Fruit fly (Drosophila melanogaster) whole organism, prepupa: ENCODE data around the gene CG12480.

Source experiments
- Blimp-1 ChIP-seq: fragments of 200-800 bp; sonication (Bioruptor generic); optimal IDR thresholded peaks from 3 replicates; lab custom pipeline; 2017; ENCODE audit warnings: missing biosample characterization, missing genetic modification characterization, mild to moderate bottlenecking, moderate library complexity, missing genetic modification reagents
- CG10669 ChIP-seq: fragments of 200-800 bp; sonication (Bioruptor generic); optimal IDR thresholded peaks from 3 replicates; lab custom pipeline; 2018; ENCODE audit warnings: missing biosample characterization, mild to moderate bottlenecking, missing genetic modification characterization, moderate library complexity
- CG11294 ChIP-seq: fragments of 200-800 bp; sonication (Bioruptor generic); IDR thresholded peaks from 2 replicates; pipeline ENCODE4 v1.3.6; 2022; ENCODE audit warnings: missing biosample characterization, missing genetic modification characterization
- CG11902 ChIP-seq: fragments of 200-800 bp; sonication (Bioruptor generic); optimal IDR thresholded peaks from 3 replicates; lab custom pipeline; 2016; ENCODE audit warnings: missing biosample characterization, missing genetic modification characterization
- CG15336 ChIP-seq: fragments of 200-800 bp; sonication (Bioruptor generic); IDR thresholded peaks from 2 replicates; pipeline ENCODE4 v1.3.6; 2022; ENCODE audit warnings: missing biosample characterization, missing genetic modification characterization
- CG16779 ChIP-seq: fragments of 200-800 bp; sonication (Bioruptor generic); optimal IDR thresholded peaks from 3 replicates; lab custom pipeline; 2017; ENCODE audit warnings: missing biosample characterization, mild to moderate bottlenecking, missing genetic modification characterization
- CG3032 ChIP-seq: fragments of 200-800 bp; optimal IDR thresholded peaks from 2 replicates; lab custom pipeline; 2019; ENCODE audit warnings: missing biosample characterization, mild to moderate bottlenecking, missing genetic modification characterization, moderate library complexity
- CG31627 ChIP-seq: fragments of 200-800 bp; sonication (Bioruptor generic); optimal IDR thresholded peaks from 3 replicates; lab custom pipeline; 2016; ENCODE audit warnings: missing biosample characterization, missing genetic modification characterization
- CG32006 ChIP-seq: fragments of 200-800 bp; sonication (Bioruptor generic); optimal IDR thresholded peaks from 3 replicates; lab custom pipeline; 2017; ENCODE audit warnings: missing biosample characterization, mild to moderate bottlenecking, missing genetic modification characterization
- CG34406 ChIP-seq: fragments of 200-800 bp; sonication (Bioruptor generic); optimal IDR thresholded peaks from 3 replicates; lab custom pipeline; 2016; ENCODE audit warnings: missing biosample characterization, missing genetic modification characterization
- CG3919 ChIP-seq: fragments of 200-800 bp; sonication (Bioruptor generic); optimal IDR thresholded peaks from 3 replicates; lab custom pipeline; 2016; ENCODE audit warnings: missing biosample characterization, missing genetic modification characterization
- CG4318 ChIP-seq: fragments of 200-800 bp; sonication (Bioruptor generic); optimal IDR thresholded peaks from 3 replicates; lab custom pipeline; 2017; ENCODE audit warnings: missing biosample characterization, mild to moderate bottlenecking, missing genetic modification characterization
- CG6163 ChIP-seq: fragments of 200-800 bp; sonication (Bioruptor generic); IDR thresholded peaks from 3 replicates; pipeline ENCODE4 v1.3.6; 2022; ENCODE audit warnings: missing biosample characterization, missing genetic modification characterization
- CG6276 ChIP-seq: fragments of 200-800 bp; sonication (Bioruptor generic); optimal IDR thresholded peaks from 2 replicates; lab custom pipeline; 2017; ENCODE audit warnings: missing biosample characterization, mild to moderate bottlenecking, missing genetic modification characterization
- CG6792 ChIP-seq: fragments of 200-800 bp; sonication (Bioruptor generic); optimal IDR thresholded peaks from 3 replicates; lab custom pipeline; 2016; ENCODE audit warnings: missing biosample characterization, missing genetic modification characterization
- CG6808 ChIP-seq: fragments of 200-800 bp; sonication (Bioruptor generic); optimal IDR thresholded peaks from 3 replicates; lab custom pipeline; 2017; ENCODE audit warnings: missing biosample characterization, missing genetic modification characterization, mild to moderate bottlenecking, moderate library complexity, missing genetic modification reagents
- CG6854 ChIP-seq: fragments of 200-800 bp; sonication (Bioruptor generic); optimal IDR thresholded peaks from 2 replicates; lab custom pipeline; 2017; ENCODE audit warnings: missing biosample characterization, mild to moderate bottlenecking, missing genetic modification characterization
- CG7368 ChIP-seq: fragments of 200-800 bp; sonication (Bioruptor generic); optimal IDR thresholded peaks from 3 replicates; lab custom pipeline; 2016; ENCODE audit warnings: missing biosample characterization, missing genetic modification characterization
- CG8632 ChIP-seq: fragments of 200-800 bp; sonication (Bioruptor generic); optimal IDR thresholded peaks from 3 replicates; lab custom pipeline; 2016; ENCODE audit warnings: missing biosample characterization, missing genetic modification characterization
- CG9139 ChIP-seq: fragments of 200-800 bp; sonication (Bioruptor generic); optimal IDR thresholded peaks from 3 replicates; lab custom pipeline; 2017; ENCODE audit warnings: missing biosample characterization, mild to moderate bottlenecking, missing genetic modification characterization
- Eip75B ChIP-seq: fragments of 200-800 bp; sonication (Bioruptor generic); optimal IDR thresholded peaks from 3 replicates; lab custom pipeline; 2016; ENCODE audit warnings: missing biosample characterization, missing genetic modification characterization
- Eip93F ChIP-seq: fragments of 200-800 bp; sonication (Bioruptor generic); optimal IDR thresholded peaks from 2 replicates; lab custom pipeline; 2016; ENCODE audit warnings: missing biosample characterization, mild to moderate bottlenecking, missing genetic modification characterization
- Ets96B ChIP-seq: fragments of 200-800 bp; optimal IDR thresholded peaks from 2 replicates; lab custom pipeline; 2019; ENCODE audit warnings: missing biosample characterization, mild to moderate bottlenecking, missing genetic modification characterization, moderate library complexity
- Gug ChIP-seq: fragments of 200-800 bp; sonication (Bioruptor generic); IDR thresholded peaks from 2 replicates; pipeline ENCODE4 v1.3.6; 2022; ENCODE audit warnings: missing biosample characterization, missing genetic modification characterization
- Hr38 ChIP-seq: sonication (Bioruptor generic); optimal IDR thresholded peaks from 2 replicates; lab custom pipeline; 2016; ENCODE audit warnings: missing biosample characterization, missing genetic modification characterization
- Hr39 ChIP-seq: fragments of 200-800 bp; sonication (Bioruptor generic); optimal IDR thresholded peaks from 2 replicates; lab custom pipeline; 2016; ENCODE audit warnings: missing biosample characterization, missing genetic modification characterization
- Hr4 ChIP-seq: fragments of 200-800 bp; sonication (Bioruptor generic); optimal IDR thresholded peaks from 3 replicates; lab custom pipeline; 2016; ENCODE audit warnings: missing biosample characterization, missing genetic modification characterization
- Lpt ChIP-seq: fragments of 200-800 bp; sonication (Bioruptor generic); optimal IDR thresholded peaks from 3 replicates; lab custom pipeline; 2016; ENCODE audit warnings: missing biosample characterization, missing genetic modification characterization
- OdsH ChIP-seq: fragments of 200-800 bp; sonication (Bioruptor generic); optimal IDR thresholded peaks from 3 replicates; lab custom pipeline; 2016; ENCODE audit warnings: missing biosample characterization, missing genetic modification characterization
- Smox ChIP-seq: fragments of 200-800 bp; sonication (Bioruptor generic); optimal IDR thresholded peaks from 3 replicates; lab custom pipeline; 2016; ENCODE audit warnings: missing biosample characterization, missing genetic modification characterization
- Sox102F ChIP-seq: fragments of 200-800 bp; sonication (Bioruptor generic); optimal IDR thresholded peaks from 2 replicates; lab custom pipeline; 2016; ENCODE audit warnings: missing biosample characterization, mild to moderate bottlenecking, missing genetic modification characterization
- Sox14 ChIP-seq: fragments of 200-800 bp; sonication (Bioruptor generic); optimal IDR thresholded peaks from 3 replicates; lab custom pipeline; 2016; ENCODE audit warnings: missing biosample characterization, missing genetic modification characterization
- Sox15 ChIP-seq: fragments of 200-800 bp; sonication (Bioruptor generic); optimal IDR thresholded peaks from 3 replicates; lab custom pipeline; 2016; ENCODE audit warnings: missing biosample characterization, missing genetic modification characterization
- achi ChIP-seq: fragments of 200-800 bp; sonication (Bioruptor generic); optimal IDR thresholded peaks from 3 replicates; lab custom pipeline; 2016; ENCODE audit warnings: missing biosample characterization, missing genetic modification characterization
- cyc ChIP-seq: fragments of 200-800 bp; sonication (Bioruptor generic); optimal IDR thresholded peaks from 3 replicates; lab custom pipeline; 2016; ENCODE audit warnings: missing biosample characterization, missing genetic modification characterization
- dac ChIP-seq: fragments of 200-800 bp; sonication (Bioruptor generic); optimal IDR thresholded peaks from 2 replicates; lab custom pipeline; 2017; ENCODE audit warnings: missing biosample characterization, mild to moderate bottlenecking, missing genetic modification characterization
- eg ChIP-seq: fragments of 200-800 bp; sonication (Bioruptor generic); IDR thresholded peaks from 3 replicates; pipeline ENCODE4 v1.3.6; 2022; ENCODE audit warnings: missing biosample characterization, missing genetic modification characterization
- esn ChIP-seq: fragments of 200-800 bp; sonication (Bioruptor generic); optimal IDR thresholded peaks from 2 replicates; lab custom pipeline; 2016; ENCODE audit warnings: missing biosample characterization, mild to moderate bottlenecking, missing genetic modification characterization, moderate library complexity
- fd85E ChIP-seq: fragments of 200-800 bp; sonication (Bioruptor generic); optimal IDR thresholded peaks from 3 replicates; lab custom pipeline; 2016; ENCODE audit warnings: missing biosample characterization, missing genetic modification characterization
- fkh ChIP-seq: fragments of 200-800 bp; sonication (Bioruptor generic); optimal IDR thresholded peaks from 3 replicates; lab custom pipeline; 2017; ENCODE audit warnings: missing biosample characterization, mild to moderate bottlenecking, missing genetic modification characterization, moderate library complexity
- net ChIP-seq: fragments of 200-800 bp; sonication (Bioruptor generic); optimal IDR thresholded peaks from 3 replicates; lab custom pipeline; 2016; ENCODE audit warnings: missing biosample characterization, missing genetic modification characterization
- pdm3 ChIP-seq: fragments of 200-800 bp; sonication (Bioruptor generic); optimal IDR thresholded peaks from 3 replicates; lab custom pipeline; 2016; ENCODE audit warnings: missing biosample characterization, missing genetic modification characterization
- salr ChIP-seq, 2 experiments: fragments of 200-800 bp; sonication (Bioruptor generic); optimal IDR thresholded peaks; 3 replicates each; lab custom pipeline; 2016 to 2018; ENCODE audit warnings: missing biosample characterization in 2 of 2, missing genetic modification characterization in 2 of 2, mild to moderate bottlenecking in 1 of 2
- spab ChIP-seq: fragments of 200-800 bp; sonication (Bioruptor generic); optimal IDR thresholded peaks from 2 replicates; lab custom pipeline; 2017; ENCODE audit warnings: missing biosample characterization, mild to moderate bottlenecking, missing genetic modification characterization, missing genetic modification reagents
- ss ChIP-seq, 2 experiments: fragments of 200-800 bp; sonication (Bioruptor generic); optimal IDR thresholded peaks; 2 replicates in 1 of 2; 3 replicates in 1 of 2; lab custom pipeline; 2017 to 2018; ENCODE audit warnings: mild to moderate bottlenecking in 2 of 2, missing biosample characterization in 2 of 2, missing genetic modification characterization in 2 of 2, moderate library complexity in 1 of 2
- topi ChIP-seq: fragments of 200-800 bp; sonication (Bioruptor generic); optimal IDR thresholded peaks from 3 replicates; lab custom pipeline; 2016; ENCODE audit warnings: missing biosample characterization, missing genetic modification characterization
- vri ChIP-seq: fragments of 200-800 bp; sonication (Bioruptor generic); optimal IDR thresholded peaks from 3 replicates; lab custom pipeline; 2016; ENCODE audit warnings: missing biosample characterization, mild to moderate bottlenecking, missing genetic modification characterization

CG12480 gene

DNA sequence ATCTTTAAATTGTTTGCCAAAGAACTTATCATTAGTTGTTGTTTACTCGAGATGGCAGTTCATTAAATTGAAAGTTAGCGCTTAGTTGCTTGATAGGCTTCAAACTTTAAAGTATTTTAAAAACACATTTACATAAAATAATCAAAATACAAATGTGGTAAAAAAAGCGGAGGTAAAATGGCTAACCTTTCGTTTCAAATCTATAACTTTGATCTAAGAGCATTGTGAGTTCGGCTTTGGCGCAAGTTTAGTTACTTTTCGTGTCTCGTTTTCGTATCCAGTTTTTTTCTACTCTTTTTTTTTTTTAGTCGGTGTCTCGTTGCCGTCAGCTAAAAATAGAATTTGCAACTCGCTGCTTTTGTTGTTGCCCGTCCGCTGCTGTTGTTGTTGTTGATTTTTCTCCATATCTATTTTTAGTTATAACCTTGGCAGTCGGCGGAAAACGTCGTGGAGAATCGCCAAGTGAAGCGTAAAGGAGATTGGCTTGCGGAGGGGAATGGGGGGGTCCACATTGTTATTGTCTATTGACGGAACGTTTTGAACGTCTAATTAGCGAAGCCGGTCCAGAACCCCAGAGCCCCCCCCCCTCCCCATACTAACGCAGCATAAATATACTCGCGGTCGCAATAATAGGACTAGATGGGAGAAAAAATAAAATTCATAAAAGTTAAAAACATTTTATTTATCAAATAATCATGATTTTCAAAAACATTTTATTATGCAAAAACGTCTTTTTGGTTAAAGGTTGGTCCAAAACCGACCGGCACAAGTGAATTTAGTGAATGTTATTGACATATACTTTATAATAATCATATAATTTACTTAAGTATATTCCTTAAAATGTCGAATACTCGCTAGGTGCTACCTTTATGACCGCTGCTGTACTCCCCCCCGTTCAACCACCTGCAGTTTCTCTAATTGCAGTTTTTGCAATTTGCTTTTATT is 45.4 kb downstream of the CG12480 start (continued):
- peak; percentile 66 for TF ChIP-seq CG10669 (GFP tag; lab: Kevin White, UChicago)
- no peak for TF ChIP-seq esn (GFP tag; lab: Kevin White, UChicago)
- peak; percentile 75 for TF ChIP-seq Ets96B (tag; lab: Kevin White, UChicago)
- TF ChIP-seq Lpt (GFP tag; lab: Kevin White, UChicago) = peak; percentile 64
- peak; percentile 80 for TF ChIP-seq Gug (GFP tag; lab: Robert Waterston, UW)
- peak; percentile 88 for TF ChIP-seq CG15336 (GFP tag; lab: Robert Waterston, UW)
- peak; percentile 39 for TF ChIP-seq Sox14 (GFP tag; lab: Kevin White, UChicago)
- TF ChIP-seq cyc (GFP tag; lab: Kevin White, UChicago) = no peak
- peak; percentile 32 for TF ChIP-seq CG8632 (GFP tag; lab: Kevin White, UChicago)
- peak; percentile 33 to 64 for TF ChIP-seq ss (GFP tag; optimal IDR thresholded peaks at IDR 0.05; lab: Kevin White, UChicago)
- peak; percentile 69 for TF ChIP-seq CG4318 (GFP tag; lab: Kevin White, UChicago)
- TF ChIP-seq CG6854 (GFP tag; lab: Kevin White, UChicago) = peak; percentile 13
- no peak for TF ChIP-seq Hr38
- TF ChIP-seq CG32006 (GFP tag; lab: Kevin White, UChicago) = peak; percentile 91
- peak; percentile 47 for TF ChIP-seq pdm3 (GFP tag; lab: Kevin White, UChicago)
- TF ChIP-seq Smox = no peak
- peak; percentile 46 for TF ChIP-seq CG34406
- TF ChIP-seq spab (GFP tag; lab: Kevin White, UChicago) = peak; percentile 65
- TF ChIP-seq CG6163 (GFP tag; lab: Robert Waterston, UW) = peak; percentile 80
- TF ChIP-seq Blimp-1 = no peak
- TF ChIP-seq CG16779 (tag; lab: Kevin White, UChicago) = peak; percentile 80
- peak; percentile 21 for TF ChIP-seq CG9139 (GFP tag; lab: Kevin White, UChicago)
- no peak for TF ChIP-seq fkh (GFP tag; lab: Kevin White, UChicago)
- no peak for TF ChIP-seq Sox102F (GFP tag; lab: Kevin White, UChicago)
- TF ChIP-seq CG31627 (GFP tag; lab: Kevin White, UChicago) = no peak
- no peak for TF ChIP-seq topi
- TF ChIP-seq Eip75B (GFP tag; lab: Kevin White, UChicago) = no peak
- TF ChIP-seq CG7368 (GFP tag; lab: Kevin White, UChicago) = no peak
- TF ChIP-seq vri = no peak
- TF ChIP-seq achi (GFP tag; lab: Kevin White, UChicago) = peak; percentile 71

DNA sequence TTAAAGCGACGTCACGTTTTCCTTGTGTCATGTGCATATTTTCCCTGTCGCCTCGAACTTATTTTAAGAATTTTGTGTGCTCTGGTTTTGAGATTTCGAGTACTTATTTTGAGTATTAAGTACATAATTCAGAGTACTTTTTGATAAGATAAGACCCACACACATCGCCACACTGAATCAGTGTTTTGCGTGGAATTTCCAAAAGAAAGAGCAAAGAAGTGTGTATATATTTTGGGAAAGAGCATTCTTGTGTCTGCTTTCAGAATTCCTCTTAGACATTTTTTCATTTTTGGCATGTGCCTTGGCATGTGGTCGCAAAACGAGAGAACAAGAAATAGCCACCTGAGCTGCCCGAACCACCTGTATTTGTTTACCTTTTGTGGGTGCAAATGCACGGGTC is 46.4 kb downstream of the CG12480 start:
- TF ChIP-seq cyc (GFP tag; lab: Kevin White, UChicago) (no peak), CG3032 (tag; lab: Kevin White, UChicago) (peak; percentile 41), Ets96B (tag; lab: Kevin White, UChicago) (peak; percentile 10), Hr39 (GFP tag; lab: Kevin White, UChicago) (peak; percentile 25), CG6792 (GFP tag; lab: Kevin White, UChicago) (no peak), CG9139 (GFP tag; lab: Kevin White, UChicago) (no peak), dac (no peak), CG11902 (GFP tag; lab: Kevin White, UChicago) (no peak), pdm3 (GFP tag; lab: Kevin White, UChicago) (no peak), salr (GFP tag; optimal IDR thresholded peaks at IDR 0.05; lab: Kevin White, UChicago) (no peak), Lpt (GFP tag; lab: Kevin White, UChicago) (no peak), CG31627 (GFP tag; lab: Kevin White, UChicago) (peak; percentile 16), Sox15 (GFP tag; lab: Kevin White, UChicago) (no peak), CG15336 (GFP tag; lab: Robert Waterston, UW) (no peak), CG6854 (GFP tag; lab: Kevin White, UChicago) (no peak), CG6163 (GFP tag; lab: Robert Waterston, UW) (peak; percentile 36; the same call in 1 of the 3 replicates), Blimp-1 (no peak), net (GFP tag; lab: Kevin White, UChicago) (no peak), Hr4 (no peak), fd85E (GFP tag; lab: Kevin White, UChicago) (no peak), CG3919 (GFP tag; lab: Kevin White, UChicago) (no peak), CG8632 (GFP tag; lab: Kevin White, UChicago) (no peak), CG7368 (GFP tag; lab: Kevin White, UChicago) (no peak), CG6808 (GFP tag; lab: Kevin White, UChicago) (no peak), OdsH (GFP tag; lab: Kevin White, UChicago) (no peak), CG6276 (GFP tag; lab: Kevin White, UChicago) (no peak), eg (no peak; the same call in 2 of the 3 replicates), Sox102F (GFP tag; lab: Kevin White, UChicago) (no peak), Eip93F (GFP tag; lab: Kevin White, UChicago) (no peak), CG11294 (no peak)
